Fruit fly (Drosophila melanogaster) whole organism, wandering third instar larva: Measurements from ENCODE around the gene dnd.
A peak's percentile ranks its signal among the peaks of the same experiment; 100 is the strongest.

ENCODE experiments used
- Abd-B ChIP-seq: fragments of >200 bp; optimal IDR thresholded peaks from 2 replicates; lab custom pipeline; 2017; ENCODE audit warnings: missing biosample characterization, missing genetic modification characterization
- CG32264 ChIP-seq: fragments of 200-800 bp; sonication (Bioruptor generic); optimal IDR thresholded peaks from 2 replicates; lab custom pipeline; 2016; ENCODE audit warnings: missing biosample characterization, missing genetic modification characterization
- CG9705 ChIP-seq: fragments of 200-800 bp; sonication (Bioruptor generic); optimal IDR thresholded peaks from 2 replicates; lab custom pipeline; 2018; ENCODE audit warnings: missing biosample characterization, mild to moderate bottlenecking, missing genetic modification characterization
- CrebA ChIP-seq: fragments of 200-800 bp; sonication (Bioruptor generic); optimal IDR thresholded peaks from 2 replicates; lab custom pipeline; 2016; ENCODE audit warnings: missing biosample characterization, mild to moderate bottlenecking, missing genetic modification characterization, borderline replicate concordance
- Dfd ChIP-seq: fragments of >200 bp; optimal IDR thresholded peaks from 2 replicates; lab custom pipeline; 2017; ENCODE audit warnings: missing biosample characterization, missing genetic modification characterization
- Dif ChIP-seq: fragments of 200-275, 200-300 bp; sonication (Bioruptor generic); optimal IDR thresholded peaks from 2 replicates; lab custom pipeline; 2018; ENCODE audit warnings: missing biosample characterization, missing genetic modification characterization; ENCODE audit not compliant: partially characterized antibody
- GATAd ChIP-seq: sonication (Bioruptor generic); optimal IDR thresholded peaks from 2 replicates; lab custom pipeline; 2016; ENCODE audit warnings: missing biosample characterization, missing genetic modification characterization
- HLH106 ChIP-seq: fragments of 200-800 bp; optimal IDR thresholded peaks from 3 replicates; lab custom pipeline; 2019; ENCODE audit warnings: missing biosample characterization, mild to moderate bottlenecking, missing genetic modification characterization, moderate library complexity
- Hnf4 ChIP-seq: fragments of 200-800 bp; sonication (Bioruptor generic); optimal IDR thresholded peaks from 2 replicates; lab custom pipeline; 2016; ENCODE audit warnings: missing biosample characterization, mild to moderate bottlenecking, missing genetic modification characterization
- Hr78 ChIP-seq: fragments of >200 bp; optimal IDR thresholded peaks from 2 replicates; lab custom pipeline; 2017; ENCODE audit warnings: missing biosample characterization, missing genetic modification characterization
- Hr83 ChIP-seq: fragments of 200-300 bp; sonication (Bioruptor generic); optimal IDR thresholded peaks from 2 replicates; lab custom pipeline; 2016; ENCODE audit warnings: missing biosample characterization, mild to moderate bottlenecking, missing genetic modification characterization, moderate library complexity; ENCODE audit not compliant: poor library complexity, severe bottlenecking
- Jra ChIP-seq: sonication (Bioruptor generic); optimal IDR thresholded peaks from 2 replicates; lab custom pipeline; 2016; ENCODE audit warnings: missing biosample characterization, missing genetic modification characterization
- Mio ChIP-seq: sonication (Bioruptor generic); optimal IDR thresholded peaks from 2 replicates; lab custom pipeline; 2016; ENCODE audit warnings: missing biosample characterization, missing genetic modification characterization
- Myc ChIP-seq: fragments of >200 bp; optimal IDR thresholded peaks from 2 replicates; lab custom pipeline; 2017
- N ChIP-seq: fragments of >200 bp; optimal IDR thresholded peaks from 2 replicates; lab custom pipeline; 2018; ENCODE audit warnings: missing biosample characterization, missing external identifiers, missing genetic modification characterization
- OdsH ChIP-seq: fragments of 200-800 bp; sonication (Bioruptor generic); optimal IDR thresholded peaks from 2 replicates; lab custom pipeline; 2016; ENCODE audit warnings: missing biosample characterization, mild to moderate bottlenecking, missing genetic modification characterization
- Rel ChIP-seq, 2 experiments: fragments of 200-800 bp; sonication (Bioruptor generic) in 1 of 2; optimal IDR thresholded peaks; 2 replicates in 1 of 2; 3 replicates in 1 of 2; lab custom pipeline; 2016 to 2019; ENCODE audit warnings: mild to moderate bottlenecking in 2 of 2, missing biosample characterization in 2 of 2, missing genetic modification characterization in 2 of 2, moderate library complexity in 1 of 2
- Sp1 ChIP-seq: fragments of 200-800 bp; sonication (Bioruptor generic); optimal IDR thresholded peaks from 3 replicates; lab custom pipeline; 2019; ENCODE audit warnings: missing biosample characterization, mild to moderate bottlenecking, missing genetic modification characterization, moderate library complexity
- Vsx2 ChIP-seq: fragments of 200-300, 225-300 bp; sonication (Bioruptor generic); optimal IDR thresholded peaks from 2 replicates; lab custom pipeline; 2018; ENCODE audit warnings: missing biosample characterization, missing genetic modification characterization; ENCODE audit not compliant: partially characterized antibody
- br ChIP-seq: fragments of 200-800 bp; sonication (Bioruptor generic); optimal IDR thresholded peaks from 2 replicates; lab custom pipeline; 2016; ENCODE audit warnings: missing biosample characterization, missing genetic modification characterization
- brk ChIP-seq: fragments of 200-800 bp; sonication (Bioruptor generic); optimal IDR thresholded peaks from 2 replicates; lab custom pipeline; 2016; ENCODE audit warnings: missing biosample characterization, mild to moderate bottlenecking, missing genetic modification characterization
- dl ChIP-seq, 2 experiments: fragments of 175-275, 200-275 bp in 1 of 2; fragments of 200-275 bp in 1 of 2; sonication (Bioruptor generic); optimal IDR thresholded peaks; lab custom pipeline; 2018; ENCODE audit warnings: mild to moderate bottlenecking in 2 of 2, missing biosample characterization in 2 of 2, missing genetic modification characterization in 2 of 2, moderate library complexity in 2 of 2; ENCODE audit not compliant: partially characterized antibody in 2 of 2, insufficient read depth in 1 of 2
- dmrt93B ChIP-seq: fragments of 200-800 bp; sonication (Bioruptor generic); optimal IDR thresholded peaks from 2 replicates; lab custom pipeline; 2018; ENCODE audit warnings: missing biosample characterization, mild to moderate bottlenecking, missing genetic modification characterization
- dsf ChIP-seq: sonication (Bioruptor generic); optimal IDR thresholded peaks from 2 replicates; lab custom pipeline; 2016; ENCODE audit warnings: missing biosample characterization, missing genetic modification characterization, borderline replicate concordance
- ey ChIP-seq: fragments of 200-800 bp; sonication (Bioruptor generic); optimal IDR thresholded peaks from 2 replicates; lab custom pipeline; 2016; ENCODE audit warnings: missing biosample characterization, missing genetic modification characterization
- foxo ChIP-seq, 2 experiments: fragments of 200-800 bp; sonication (Bioruptor generic); optimal IDR thresholded peaks; 2 replicates in 1 of 2; 3 replicates in 1 of 2; lab custom pipeline; 2016 to 2017; ENCODE audit warnings: missing biosample characterization in 2 of 2, missing genetic modification characterization in 2 of 2
- fru ChIP-seq: fragments of 200-800 bp; sonication (Bioruptor generic); optimal IDR thresholded peaks from 3 replicates; lab custom pipeline; 2016; ENCODE audit warnings: missing biosample characterization, mild to moderate bottlenecking, missing genetic modification characterization
- h ChIP-seq: fragments of 200-800 bp; sonication (Bioruptor generic); optimal IDR thresholded peaks from 3 replicates; lab custom pipeline; 2016; ENCODE audit warnings: missing biosample characterization, mild to moderate bottlenecking, missing genetic modification characterization
- jim ChIP-seq: fragments of 175-275, 200-325 bp; sonication (Bioruptor generic); optimal IDR thresholded peaks from 2 replicates; lab custom pipeline; 2016; ENCODE audit warnings: missing biosample characterization, mild to moderate bottlenecking, missing genetic modification characterization
- lola ChIP-seq: fragments of >200 bp; optimal IDR thresholded peaks from 2 replicates; lab custom pipeline; 2017; ENCODE audit warnings: missing biosample characterization, missing genetic modification characterization
- pan ChIP-seq: fragments of >200 bp; optimal IDR thresholded peaks from 2 replicates; lab custom pipeline; 2017
- psq ChIP-seq: fragments of 200-800 bp; sonication (Bioruptor generic); optimal IDR thresholded peaks from 3 replicates; lab custom pipeline; 2017; ENCODE audit warnings: missing biosample characterization, mild to moderate bottlenecking, missing genetic modification characterization, moderate library complexity
- rgr ChIP-seq: fragments of 200-800 bp; sonication (Bioruptor generic); optimal IDR thresholded peaks from 3 replicates; lab custom pipeline; 2016; ENCODE audit warnings: missing biosample characterization, mild to moderate bottlenecking, missing genetic modification characterization
- sage ChIP-seq: fragments of 200-800 bp; sonication (Bioruptor generic); optimal IDR thresholded peaks from 2 replicates; lab custom pipeline; 2016; ENCODE audit warnings: missing biosample characterization, mild to moderate bottlenecking, missing genetic modification characterization
- sv ChIP-seq: fragments of 200-800 bp; sonication (Bioruptor generic); optimal IDR thresholded peaks from 3 replicates; lab custom pipeline; 2016; ENCODE audit warnings: missing biosample characterization, missing genetic modification characterization
- tai ChIP-seq: sonication (Bioruptor generic); optimal IDR thresholded peaks from 2 replicates; lab custom pipeline; 2016; ENCODE audit warnings: missing biosample characterization, missing genetic modification characterization
- usp ChIP-seq: fragments of >200 bp; optimal IDR thresholded peaks from 2 replicates; lab custom pipeline; 2017; ENCODE audit warnings: missing biosample characterization, missing genetic modification characterization
- woc ChIP-seq: sonication (Bioruptor generic); optimal IDR thresholded peaks from 2 replicates; lab custom pipeline; 2016; ENCODE audit warnings: missing biosample characterization, mild to moderate bottlenecking, missing genetic modification characterization

Gene dnd

DNA sequence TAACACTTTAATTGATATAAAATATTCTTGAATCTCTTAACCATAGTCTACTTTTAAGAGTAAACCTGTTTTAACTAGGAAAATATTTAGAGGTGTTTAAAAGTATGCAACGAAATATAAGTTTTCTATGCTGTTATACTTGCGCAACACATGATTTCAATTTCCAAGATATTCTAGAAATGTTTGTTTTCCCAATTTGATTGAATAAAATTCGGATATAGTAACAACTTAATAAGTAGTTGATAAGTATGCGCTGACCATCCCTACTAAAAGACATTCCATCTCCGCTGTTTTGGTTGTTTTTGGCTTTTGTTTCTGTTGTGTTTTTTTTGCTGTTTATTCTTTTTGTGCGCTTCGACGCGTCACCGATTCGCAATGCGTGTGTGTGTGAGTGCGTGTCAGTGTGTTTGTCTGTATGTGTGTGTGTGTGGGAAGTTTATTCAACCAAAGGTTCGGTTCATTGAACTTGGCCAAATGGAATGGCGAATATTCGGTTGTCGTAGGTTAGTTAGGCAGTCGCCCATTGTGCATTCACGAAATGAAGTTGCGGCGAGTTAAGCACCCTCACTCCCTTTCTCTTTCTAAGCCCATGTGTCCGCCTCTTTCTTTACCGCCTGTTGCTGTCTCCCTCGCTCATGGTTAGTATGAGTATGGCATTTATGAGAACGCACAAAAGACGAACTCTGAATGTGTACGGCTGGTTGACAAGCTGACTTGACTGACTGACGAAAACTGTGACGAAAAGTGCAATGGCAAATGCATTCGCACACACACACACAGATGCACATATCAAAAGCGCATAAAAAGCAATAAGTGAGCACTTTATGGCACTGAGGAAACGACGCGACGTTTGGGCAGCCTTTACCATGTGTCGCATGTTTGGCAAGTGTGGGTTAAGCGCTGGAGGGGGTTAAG, 9.1 kb upstream of the dnd start:
- TF ChIP-seq foxo (GFP tag; optimal IDR thresholded peaks at IDR 0.05; lab: Kevin White, UChicago) (peak in 1 of 2 experiments; percentile 15), dl (GFP tag; optimal IDR thresholded peaks at IDR 0.05; lab: Kevin White, UChicago; ENCODE audit: insufficient read depth in 1 of 2, partially characterized antibody in 2 of 2) (no peak), woc (no peak), sv (GFP tag; lab: Kevin White, UChicago) (no peak), Abd-B (GFP tag; lab: Kevin White, UChicago) (no peak), h (GFP tag; lab: Kevin White, UChicago) (no peak), usp (GFP tag; lab: Kevin White, UChicago) (no peak), Hr78 (no peak), OdsH (GFP tag; lab: Kevin White, UChicago) (no peak), Dfd (GFP tag; lab: Kevin White, UChicago) (no peak), rgr (GFP tag; lab: Kevin White, UChicago) (no peak), HLH106 (tag; lab: Kevin White, UChicago) (peak; percentile 57), Jra (GFP tag; lab: Kevin White, UChicago) (no peak), sage (no peak), GATAd (no peak), Hnf4 (GFP tag; lab: Kevin White, UChicago) (no peak), dsf (GFP tag; lab: Kevin White, UChicago) (no peak), brk (GFP tag; lab: Kevin White, UChicago) (no peak), Myc (no peak), fru (GFP tag; lab: Kevin White, UChicago) (no peak), CG32264 (GFP tag; lab: Kevin White, UChicago) (no peak), Dif (no peak), lola (GFP tag; lab: Kevin White, UChicago) (no peak), Mio (no peak), dmrt93B (GFP tag; lab: Kevin White, UChicago) (peak; percentile 60), N (GFP tag; lab: Kevin White, UChicago) (no peak), br (GFP tag; lab: Kevin White, UChicago) (no peak), Rel (GFP tag; optimal IDR thresholded peaks at IDR 0.05; lab: Kevin White, UChicago) (no peak), Rel (tag; optimal IDR thresholded peaks at IDR 0.05; lab: Kevin White, UChicago) (no peak), Sp1 (GFP tag; lab: Kevin White, UChicago) (peak; percentile 51), CrebA (GFP tag; lab: Kevin White, UChicago) (no peak), jim (GFP tag; lab: Kevin White, UChicago) (no peak), Hr83 (GFP tag; lab: Kevin White, UChicago) (no peak), Vsx2 (GFP tag; lab: Kevin White, UChicago) (no peak), psq (GFP tag; lab: Kevin White, UChicago) (peak; percentile 16), CG9705 (GFP tag; lab: Kevin White, UChicago) (no peak), tai (no peak), ey (GFP tag; lab: Kevin White, UChicago) (no peak), pan (no peak)

- TF ChIP-seq Hnf4 (GFP tag; lab: Kevin White, UChicago) (no peak), woc (no peak), h (GFP tag; lab: Kevin White, UChicago) (peak; percentile 12), dsf (GFP tag; lab: Kevin White, UChicago) (no peak), Jra (GFP tag; lab: Kevin White, UChicago) (no peak), br (GFP tag; lab: Kevin White, UChicago) (no peak), rgr (GFP tag; lab: Kevin White, UChicago) (no peak), CG32264 (GFP tag; lab: Kevin White, UChicago) (no peak), dmrt93B (GFP tag; lab: Kevin White, UChicago) (no peak), psq (GFP tag; lab: Kevin White, UChicago) (peak; percentile 1), tai (no peak), sage (no peak), Hr78 (no peak), OdsH (GFP tag; lab: Kevin White, UChicago) (no peak), HLH106 (tag; lab: Kevin White, UChicago) (peak; percentile 26), sv (GFP tag; lab: Kevin White, UChicago) (no peak), foxo (GFP tag; optimal IDR thresholded peaks at IDR 0.05; lab: Kevin White, UChicago) (peak in 1 of 2 experiments; percentile 22), CG9705 (GFP tag; lab: Kevin White, UChicago) (no peak), Hr83 (GFP tag; lab: Kevin White, UChicago) (no peak), jim (GFP tag; lab: Kevin White, UChicago) (no peak), ey (GFP tag; lab: Kevin White, UChicago) (no peak), fru (GFP tag; lab: Kevin White, UChicago) (no peak), GATAd (no peak), dl (GFP tag; optimal IDR thresholded peaks at IDR 0.05; lab: Kevin White, UChicago; ENCODE audit: insufficient read depth in 1 of 2, partially characterized antibody in 2 of 2) (no peak), Abd-B (GFP tag; lab: Kevin White, UChicago) (no peak), Myc (no peak), Rel (GFP tag; optimal IDR thresholded peaks at IDR 0.05; lab: Kevin White, UChicago) (no peak), Rel (tag; optimal IDR thresholded peaks at IDR 0.05; lab: Kevin White, UChicago) (no peak), CrebA (GFP tag; lab: Kevin White, UChicago) (no peak), Dif (no peak), Dfd (GFP tag; lab: Kevin White, UChicago) (no peak), Mio (no peak), Sp1 (GFP tag; lab: Kevin White, UChicago) (peak; percentile 20), lola (GFP tag; lab: Kevin White, UChicago) (no peak), brk (GFP tag; lab: Kevin White, UChicago) (no peak), pan (no peak), N (GFP tag; lab: Kevin White, UChicago) (no peak), usp (GFP tag; lab: Kevin White, UChicago) (no peak), Vsx2 (GFP tag; lab: Kevin White, UChicago) (no peak)
- TF ChIP-seq, all 38 proteins: peak for 5
Measured at dm6 chr3R:21893929-21894328, 6.8 kb upstream of the dnd start.
